Fruit fly (Drosophila melanogaster) whole organism, prepupa: ENCODE results near the gene CG7029.

ENCODE experiments used
- CG10631 ChIP-seq: fragments of 200-800 bp; sonication (Bioruptor generic); optimal IDR thresholded peaks from 2 replicates; lab custom pipeline; 2016; ENCODE audit warnings: missing biosample characterization, missing genetic modification characterization
- CG11762 ChIP-seq: fragments of 200-800 bp; sonication (Bioruptor generic); optimal IDR thresholded peaks from 3 replicates; lab custom pipeline; 2016; ENCODE audit warnings: missing biosample characterization, missing genetic modification characterization; ENCODE audit not compliant: insufficient read depth
- CG1621 ChIP-seq: fragments of 200-800 bp; sonication (Bioruptor generic); optimal IDR thresholded peaks from 3 replicates; lab custom pipeline; 2018; ENCODE audit warnings: missing biosample characterization, mild to moderate bottlenecking, missing genetic modification characterization
- CG3032 ChIP-seq: fragments of 200-800 bp; optimal IDR thresholded peaks from 2 replicates; lab custom pipeline; 2019; ENCODE audit warnings: missing biosample characterization, mild to moderate bottlenecking, missing genetic modification characterization, moderate library complexity
- CG31627 ChIP-seq: fragments of 200-800 bp; sonication (Bioruptor generic); optimal IDR thresholded peaks from 3 replicates; lab custom pipeline; 2016; ENCODE audit warnings: missing biosample characterization, missing genetic modification characterization
- CG32006 ChIP-seq: fragments of 200-800 bp; sonication (Bioruptor generic); optimal IDR thresholded peaks from 3 replicates; lab custom pipeline; 2017; ENCODE audit warnings: missing biosample characterization, mild to moderate bottlenecking, missing genetic modification characterization
- CG6163 ChIP-seq: fragments of 200-800 bp; sonication (Bioruptor generic); IDR thresholded peaks from 3 replicates; pipeline ENCODE4 v1.3.6; 2022; ENCODE audit warnings: missing biosample characterization, missing genetic modification characterization
- CG6276 ChIP-seq: fragments of 200-800 bp; sonication (Bioruptor generic); optimal IDR thresholded peaks from 2 replicates; lab custom pipeline; 2017; ENCODE audit warnings: missing biosample characterization, mild to moderate bottlenecking, missing genetic modification characterization
- CG6854 ChIP-seq: fragments of 200-800 bp; sonication (Bioruptor generic); optimal IDR thresholded peaks from 2 replicates; lab custom pipeline; 2017; ENCODE audit warnings: missing biosample characterization, mild to moderate bottlenecking, missing genetic modification characterization
- CG7368 ChIP-seq: fragments of 200-800 bp; sonication (Bioruptor generic); optimal IDR thresholded peaks from 3 replicates; lab custom pipeline; 2016; ENCODE audit warnings: missing biosample characterization, missing genetic modification characterization
- CG8119 ChIP-seq: fragments of 200-800 bp; sonication (Bioruptor generic); IDR thresholded peaks from 3 replicates; pipeline ENCODE4 v1.3.6; 2022; ENCODE audit warnings: missing biosample characterization, missing genetic modification characterization
- CG8319 ChIP-seq: fragments of 200-800 bp; sonication (Bioruptor generic); optimal IDR thresholded peaks from 3 replicates; lab custom pipeline; 2016; ENCODE audit warnings: missing biosample characterization, missing genetic modification characterization
- CG8632 ChIP-seq: fragments of 200-800 bp; sonication (Bioruptor generic); optimal IDR thresholded peaks from 3 replicates; lab custom pipeline; 2016; ENCODE audit warnings: missing biosample characterization, missing genetic modification characterization
- CG9139 ChIP-seq: fragments of 200-800 bp; sonication (Bioruptor generic); optimal IDR thresholded peaks from 3 replicates; lab custom pipeline; 2017; ENCODE audit warnings: missing biosample characterization, mild to moderate bottlenecking, missing genetic modification characterization
- Eip78C ChIP-seq: fragments of 200-800 bp; sonication (Bioruptor generic); peaks from one replicate; lab custom pipeline; 2016; ENCODE audit warnings: missing biosample characterization, missing genetic modification characterization
- Eip93F ChIP-seq: fragments of 200-800 bp; sonication (Bioruptor generic); optimal IDR thresholded peaks from 2 replicates; lab custom pipeline; 2016; ENCODE audit warnings: missing biosample characterization, mild to moderate bottlenecking, missing genetic modification characterization
- Ets21C ChIP-seq: fragments of 200-800 bp; sonication (Bioruptor generic); optimal IDR thresholded peaks from 3 replicates; lab custom pipeline; 2016; ENCODE audit warnings: missing biosample characterization, missing genetic modification characterization
- Ets96B ChIP-seq: fragments of 200-800 bp; optimal IDR thresholded peaks from 2 replicates; lab custom pipeline; 2019; ENCODE audit warnings: missing biosample characterization, mild to moderate bottlenecking, missing genetic modification characterization, moderate library complexity
- Hr4 ChIP-seq: fragments of 200-800 bp; sonication (Bioruptor generic); optimal IDR thresholded peaks from 3 replicates; lab custom pipeline; 2016; ENCODE audit warnings: missing biosample characterization, missing genetic modification characterization
- Lpt ChIP-seq: fragments of 200-800 bp; sonication (Bioruptor generic); optimal IDR thresholded peaks from 3 replicates; lab custom pipeline; 2016; ENCODE audit warnings: missing biosample characterization, missing genetic modification characterization
- Met ChIP-seq: fragments of 200-800 bp; sonication (Bioruptor generic); optimal IDR thresholded peaks from 3 replicates; lab custom pipeline; 2016; ENCODE audit warnings: missing biosample characterization, missing genetic modification characterization
- Smox ChIP-seq: fragments of 200-800 bp; sonication (Bioruptor generic); optimal IDR thresholded peaks from 3 replicates; lab custom pipeline; 2016; ENCODE audit warnings: missing biosample characterization, missing genetic modification characterization
- Sox102F ChIP-seq: fragments of 200-800 bp; sonication (Bioruptor generic); optimal IDR thresholded peaks from 2 replicates; lab custom pipeline; 2016; ENCODE audit warnings: missing biosample characterization, mild to moderate bottlenecking, missing genetic modification characterization
- Sox14 ChIP-seq: fragments of 200-800 bp; sonication (Bioruptor generic); optimal IDR thresholded peaks from 3 replicates; lab custom pipeline; 2016; ENCODE audit warnings: missing biosample characterization, missing genetic modification characterization
- Sox15 ChIP-seq: fragments of 200-800 bp; sonication (Bioruptor generic); optimal IDR thresholded peaks from 3 replicates; lab custom pipeline; 2016; ENCODE audit warnings: missing biosample characterization, missing genetic modification characterization
- achi ChIP-seq: fragments of 200-800 bp; sonication (Bioruptor generic); optimal IDR thresholded peaks from 3 replicates; lab custom pipeline; 2016; ENCODE audit warnings: missing biosample characterization, missing genetic modification characterization
- acj6 ChIP-seq: fragments of 200-800 bp; sonication (Bioruptor generic); optimal IDR thresholded peaks from 3 replicates; lab custom pipeline; 2016; ENCODE audit warnings: missing biosample characterization, missing genetic modification characterization
- dac ChIP-seq: fragments of 200-800 bp; sonication (Bioruptor generic); optimal IDR thresholded peaks from 2 replicates; lab custom pipeline; 2017; ENCODE audit warnings: missing biosample characterization, mild to moderate bottlenecking, missing genetic modification characterization
- dsx ChIP-seq: fragments of 200-800 bp; optimal IDR thresholded peaks from 3 replicates; lab custom pipeline; 2019; ENCODE audit warnings: missing biosample characterization, mild to moderate bottlenecking, missing genetic modification characterization, moderate library complexity; ENCODE audit not compliant: poor library complexity, severe bottlenecking
- eg ChIP-seq: fragments of 200-800 bp; sonication (Bioruptor generic); IDR thresholded peaks from 3 replicates; pipeline ENCODE4 v1.3.6; 2022; ENCODE audit warnings: missing biosample characterization, missing genetic modification characterization
- esn ChIP-seq: fragments of 200-800 bp; sonication (Bioruptor generic); optimal IDR thresholded peaks from 2 replicates; lab custom pipeline; 2016; ENCODE audit warnings: missing biosample characterization, mild to moderate bottlenecking, missing genetic modification characterization, moderate library complexity
- fkh ChIP-seq: fragments of 200-800 bp; sonication (Bioruptor generic); optimal IDR thresholded peaks from 3 replicates; lab custom pipeline; 2017; ENCODE audit warnings: missing biosample characterization, mild to moderate bottlenecking, missing genetic modification characterization, moderate library complexity
- lz ChIP-seq: fragments of 200-800 bp; sonication (Bioruptor generic); optimal IDR thresholded peaks from 3 replicates; lab custom pipeline; 2016; ENCODE audit warnings: missing biosample characterization, missing genetic modification characterization
- net ChIP-seq: fragments of 200-800 bp; sonication (Bioruptor generic); optimal IDR thresholded peaks from 3 replicates; lab custom pipeline; 2016; ENCODE audit warnings: missing biosample characterization, missing genetic modification characterization
- pdm3 ChIP-seq: fragments of 200-800 bp; sonication (Bioruptor generic); optimal IDR thresholded peaks from 3 replicates; lab custom pipeline; 2016; ENCODE audit warnings: missing biosample characterization, missing genetic modification characterization
- ss ChIP-seq, 2 experiments: fragments of 200-800 bp; sonication (Bioruptor generic); optimal IDR thresholded peaks; 2 replicates in 1 of 2; 3 replicates in 1 of 2; lab custom pipeline; 2017 to 2018; ENCODE audit warnings: mild to moderate bottlenecking in 2 of 2, missing biosample characterization in 2 of 2, missing genetic modification characterization in 2 of 2, moderate library complexity in 1 of 2
- vri ChIP-seq: fragments of 200-800 bp; sonication (Bioruptor generic); optimal IDR thresholded peaks from 3 replicates; lab custom pipeline; 2016; ENCODE audit warnings: missing biosample characterization, mild to moderate bottlenecking, missing genetic modification characterization

CG7029 gene

DNA sequence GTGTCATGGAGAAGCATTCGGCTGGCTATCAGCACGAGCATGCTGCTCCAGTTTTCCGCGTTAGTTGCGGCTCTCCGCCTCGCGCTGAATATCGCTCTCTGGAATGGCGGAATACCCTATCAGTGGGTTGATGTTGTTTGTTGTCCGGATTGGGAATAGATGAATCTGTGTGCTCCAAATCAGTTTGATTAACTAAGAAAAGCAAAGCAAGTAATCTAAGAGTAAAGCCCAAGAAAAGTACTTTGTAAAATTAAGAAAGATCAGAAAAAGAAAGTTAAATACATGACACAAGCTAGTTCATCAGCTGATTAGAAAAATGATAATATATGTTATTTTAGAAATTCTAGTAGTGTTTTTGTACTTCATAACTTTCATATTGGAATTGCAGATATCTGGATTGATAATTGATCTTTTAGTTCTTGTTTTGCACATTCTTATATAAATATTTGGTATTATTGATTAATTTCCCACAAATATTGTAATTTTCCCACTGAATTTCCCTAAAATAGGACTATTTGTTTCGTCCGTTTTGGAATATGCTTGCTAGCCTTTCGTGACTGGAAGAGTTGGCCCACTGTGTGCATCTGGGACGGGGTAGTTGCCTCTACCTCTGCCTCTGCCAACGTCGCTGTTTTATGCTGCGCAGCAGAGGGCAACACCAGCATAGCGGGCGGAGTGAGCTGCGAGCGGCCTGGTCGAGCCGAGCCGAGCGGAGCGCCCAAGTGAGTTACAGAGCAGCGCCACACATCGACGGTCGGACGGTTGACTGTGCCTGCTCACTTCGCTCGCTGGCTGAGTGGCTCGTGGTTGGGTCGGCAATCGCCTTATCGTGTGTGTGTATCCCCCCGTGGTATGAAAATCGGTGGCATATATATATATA lies 3.4 kb downstream of the CG7029 start (continued):
- TF ChIP-seq CG8319 (GFP tag; lab: Kevin White, UChicago): no peak
- no peak for TF ChIP-seq CG8632 (GFP tag; lab: Kevin White, UChicago)
- no peak for TF ChIP-seq Ets21C (GFP tag; lab: Kevin White, UChicago)
- no peak for TF ChIP-seq CG3032 (tag; lab: Kevin White, UChicago)
- no peak for TF ChIP-seq Sox102F (GFP tag; lab: Kevin White, UChicago)
- TF ChIP-seq Lpt (GFP tag; lab: Kevin White, UChicago): no peak
- peak; percentile 10 for TF ChIP-seq dac (GFP tag; lab: Kevin White, UChicago)
- no peak for TF ChIP-seq acj6
- no peak for TF ChIP-seq CG11762
- TF ChIP-seq Smox: no peak
- no peak for TF ChIP-seq Ets96B
- TF ChIP-seq CG1621: no peak
- TF ChIP-seq CG9139 (GFP tag; lab: Kevin White, UChicago): no peak
- TF ChIP-seq CG6276 (GFP tag; lab: Kevin White, UChicago): peak; percentile 55
- no peak for TF ChIP-seq lz (GFP tag; lab: Kevin White, UChicago)
- TF ChIP-seq CG6163 (GFP tag; lab: Robert Waterston, UW): peak; percentile 68
- TF ChIP-seq Sox15: no peak
- TF ChIP-seq CG8119 (GFP tag; lab: Robert Waterston, UW): no peak; the same call in 2 of the 3 replicates
- TF ChIP-seq CG31627 (GFP tag; lab: Kevin White, UChicago): no peak
- TF ChIP-seq Hr4: peak; percentile 42
- no peak for TF ChIP-seq ss (GFP tag; optimal IDR thresholded peaks at IDR 0.05; lab: Kevin White, UChicago)
- TF ChIP-seq net (GFP tag; lab: Kevin White, UChicago): no peak
- TF ChIP-seq dsx: no peak
- no peak for TF ChIP-seq fkh (GFP tag; lab: Kevin White, UChicago)
- peak; percentile 78 for TF ChIP-seq Eip78C (GFP tag; lab: Kevin White, UChicago)
- no peak for TF ChIP-seq vri
- peak; percentile 56; the same call in 2 of the 3 replicates for TF ChIP-seq eg (GFP tag; lab: Robert Waterston, UW)
- TF ChIP-seq achi (GFP tag; lab: Kevin White, UChicago): peak; percentile 38
- TF ChIP-seq Sox14 (GFP tag; lab: Kevin White, UChicago): no peak
- peak; percentile 77 for TF ChIP-seq CG32006 (GFP tag; lab: Kevin White, UChicago)
- no peak for TF ChIP-seq pdm3 (GFP tag; lab: Kevin White, UChicago)

dm6 chr3R:22755187-22755777 lies 4.6 kb downstream of the CG7029 start:
- TF ChIP-seq Met (GFP tag; lab: Kevin White, UChicago) (no peak), eg (GFP tag; lab: Robert Waterston, UW) (0 out of 3 replicates have a peak, but pooled peaks have one; percentile 11)
- TF ChIP-seq, all 60 proteins: peak for 1

DNA sequence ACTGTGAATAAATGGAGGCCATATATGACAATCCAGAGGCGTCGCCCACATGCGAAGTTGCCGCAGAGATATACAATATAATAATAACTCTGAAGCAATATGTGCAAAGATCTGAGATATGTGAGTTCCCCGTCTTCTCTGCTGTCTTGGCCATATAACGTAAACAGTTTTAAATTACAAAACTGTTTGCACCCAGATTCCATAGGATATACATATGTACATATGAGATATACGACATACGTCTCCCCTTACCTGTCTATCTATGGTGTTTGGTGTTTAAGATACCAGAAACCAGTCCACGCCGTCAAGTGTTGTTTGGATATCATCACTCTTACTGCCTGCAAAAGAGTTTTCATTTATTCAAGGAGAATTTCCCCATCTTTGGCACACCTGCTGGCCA lies 5.6 kb downstream of the CG7029 start:
- TF ChIP-seq eg (GFP tag; lab: Robert Waterston, UW) (0 out of 3 replicates have a peak, but pooled peaks have one; percentile 17), CG9139 (GFP tag; lab: Kevin White, UChicago) (no peak), fkh (GFP tag; lab: Kevin White, UChicago) (peak; percentile 71)
- TF ChIP-seq, all 60 proteins: peak for 2

- TF ChIP-seq CG1621 (no peak), CG7368 (GFP tag; lab: Kevin White, UChicago) (no peak), eg (GFP tag; lab: Robert Waterston, UW) (no peak), Smox (no peak), esn (GFP tag; lab: Kevin White, UChicago) (no peak), CG8632 (GFP tag; lab: Kevin White, UChicago) (no peak), Ets21C (GFP tag; lab: Kevin White, UChicago) (no peak), Eip93F (no peak), CG10631 (no peak), ss (GFP tag; optimal IDR thresholded peaks at IDR 0.05; lab: Kevin White, UChicago) (no peak), lz (GFP tag; lab: Kevin White, UChicago) (no peak), CG6854 (GFP tag; lab: Kevin White, UChicago) (no peak), Met (GFP tag; lab: Kevin White, UChicago) (no peak)
Measured at dm6 chr3R:22757117-22757516, 6.4 kb downstream of the CG7029 start.
